Worm (Caenorhabditis elegans) whole organism, late embryonic: ENCODE results near the gene T07D3.4.

Experiments used
- ama-1 ChIP-seq: fragments of 150-350 bp; optimal IDR thresholded peaks from 2 replicates; lab custom pipeline; 2014
- ceh-31 ChIP-seq: sonication (generic microtip); optimal IDR thresholded peaks from 2 replicates; lab custom pipeline; 2016; ENCODE audit warnings: missing genetic modification characterization, missing compliant biosample characterization
- fkh-10 ChIP-seq: fragments of 150-350 bp; optimal IDR thresholded peaks from 2 replicates; lab custom pipeline; 2014; ENCODE audit warnings: missing biosample characterization, missing genetic modification reagents, missing genetic modification characterization
- hlh-13 ChIP-seq: fragments of 200-800 bp; sonication (Bioruptor generic); optimal IDR thresholded peaks from 2 replicates; lab custom pipeline; 2018; ENCODE audit warnings: mild to moderate bottlenecking, missing genetic modification characterization, missing compliant biosample characterization
- hlh-8 ChIP-seq: sonication (generic microtip); optimal IDR thresholded peaks from 2 replicates; lab custom pipeline; 2016; ENCODE audit warnings: missing genotype, missing genetic modification characterization, missing compliant biosample characterization
- pha-4 ChIP-seq: fragments of 150-350 bp; optimal IDR thresholded peaks from 2 replicates; lab custom pipeline; 2018; ENCODE audit warnings: missing biosample characterization, missing genetic modification reagents, missing genetic modification characterization
- syd-9 ChIP-seq: sonication (generic microtip); optimal IDR thresholded peaks from 2 replicates; lab custom pipeline; 2016; ENCODE audit warnings: mild to moderate bottlenecking, missing genetic modification characterization, moderate library complexity, missing compliant biosample characterization
- tbx-2 ChIP-seq: sonication (generic microtip); optimal IDR thresholded peaks from 2 replicates; lab custom pipeline; 2016; ENCODE audit warnings: missing genetic modification characterization, missing compliant biosample characterization
- unc-55 ChIP-seq: sonication (generic microtip); optimal IDR thresholded peaks from 2 replicates; lab custom pipeline; 2017; ENCODE audit warnings: missing biosample characterization, missing genetic modification reagents, missing genetic modification characterization

DNA sequence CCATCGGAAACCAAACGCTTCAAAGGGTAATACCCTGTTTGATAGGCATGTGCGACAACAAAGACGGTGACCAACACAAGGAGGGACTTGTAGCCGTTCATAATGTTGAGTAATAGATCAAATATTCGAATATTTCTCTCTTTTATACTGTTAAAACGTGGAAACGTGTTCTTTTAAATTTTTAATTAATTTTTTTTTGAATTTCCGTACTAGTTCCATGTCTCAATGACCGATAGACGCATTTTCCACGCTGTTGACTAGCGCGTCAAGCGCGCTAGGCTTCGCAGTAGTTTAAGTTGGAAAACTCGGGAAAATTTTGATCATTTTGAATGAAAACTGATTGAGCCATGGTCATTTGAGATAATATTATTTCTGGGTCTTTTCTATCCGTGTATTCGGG lies 21.3 kb upstream of the T07D3.4 start, which contains the start of gene Y46B2A.3:
- TF ChIP-seq ama-1 (lab: Kevin White, UChicago), result no peak
- TF ChIP-seq tbx-2 (tag; lab: Kevin White, UChicago), result no peak
- no peak for TF ChIP-seq syd-9
- no peak for TF ChIP-seq ceh-31 (tag; lab: Kevin White, UChicago)
- no peak for TF ChIP-seq hlh-8 (tag; lab: Kevin White, UChicago)
- no peak for TF ChIP-seq pha-4 (tag; lab: Kevin White, UChicago)
- TF ChIP-seq fkh-10 (GFP tag; lab: Kevin White, UChicago), result no peak
- no peak for TF ChIP-seq hlh-13 (GFP tag; lab: Kevin White, UChicago)
- no peak for TF ChIP-seq unc-55
